Fruit fly (Drosophila melanogaster) whole organism, prepupa: ENCODE results near the gene CG15814.

Experiments
- CG31627 ChIP-seq: fragments of 200-800 bp; sonication (Bioruptor generic); optimal IDR thresholded peaks from 3 replicates; lab custom pipeline; 2016; ENCODE audit warnings: missing biosample characterization, missing genetic modification characterization
- CG32006 ChIP-seq: fragments of 200-800 bp; sonication (Bioruptor generic); optimal IDR thresholded peaks from 3 replicates; lab custom pipeline; 2017; ENCODE audit warnings: missing biosample characterization, mild to moderate bottlenecking, missing genetic modification characterization
- CG34406 ChIP-seq: fragments of 200-800 bp; sonication (Bioruptor generic); optimal IDR thresholded peaks from 3 replicates; lab custom pipeline; 2016; ENCODE audit warnings: missing biosample characterization, missing genetic modification characterization
- CG3919 ChIP-seq: fragments of 200-800 bp; sonication (Bioruptor generic); optimal IDR thresholded peaks from 3 replicates; lab custom pipeline; 2016; ENCODE audit warnings: missing biosample characterization, missing genetic modification characterization
- CG6163 ChIP-seq: fragments of 200-800 bp; sonication (Bioruptor generic); IDR thresholded peaks from 3 replicates; pipeline ENCODE4 v1.3.6; 2022; ENCODE audit warnings: missing biosample characterization, missing genetic modification characterization
- CG6276 ChIP-seq: fragments of 200-800 bp; sonication (Bioruptor generic); optimal IDR thresholded peaks from 2 replicates; lab custom pipeline; 2017; ENCODE audit warnings: missing biosample characterization, mild to moderate bottlenecking, missing genetic modification characterization
- CG6792 ChIP-seq: fragments of 200-800 bp; sonication (Bioruptor generic); optimal IDR thresholded peaks from 3 replicates; lab custom pipeline; 2016; ENCODE audit warnings: missing biosample characterization, missing genetic modification characterization
- CG8119 ChIP-seq: fragments of 200-800 bp; sonication (Bioruptor generic); IDR thresholded peaks from 3 replicates; pipeline ENCODE4 v1.3.6; 2022; ENCODE audit warnings: missing biosample characterization, missing genetic modification characterization
- CG8632 ChIP-seq: fragments of 200-800 bp; sonication (Bioruptor generic); optimal IDR thresholded peaks from 3 replicates; lab custom pipeline; 2016; ENCODE audit warnings: missing biosample characterization, missing genetic modification characterization
- CG9139 ChIP-seq: fragments of 200-800 bp; sonication (Bioruptor generic); optimal IDR thresholded peaks from 3 replicates; lab custom pipeline; 2017; ENCODE audit warnings: missing biosample characterization, mild to moderate bottlenecking, missing genetic modification characterization
- Eip75B ChIP-seq: fragments of 200-800 bp; sonication (Bioruptor generic); optimal IDR thresholded peaks from 3 replicates; lab custom pipeline; 2016; ENCODE audit warnings: missing biosample characterization, missing genetic modification characterization
- Eip78C ChIP-seq: fragments of 200-800 bp; sonication (Bioruptor generic); peaks from one replicate; lab custom pipeline; 2016; ENCODE audit warnings: missing biosample characterization, missing genetic modification characterization
- Eip93F ChIP-seq: fragments of 200-800 bp; sonication (Bioruptor generic); optimal IDR thresholded peaks from 2 replicates; lab custom pipeline; 2016; ENCODE audit warnings: missing biosample characterization, mild to moderate bottlenecking, missing genetic modification characterization
- Hr39 ChIP-seq: fragments of 200-800 bp; sonication (Bioruptor generic); optimal IDR thresholded peaks from 2 replicates; lab custom pipeline; 2016; ENCODE audit warnings: missing biosample characterization, missing genetic modification characterization
- OdsH ChIP-seq: fragments of 200-800 bp; sonication (Bioruptor generic); optimal IDR thresholded peaks from 3 replicates; lab custom pipeline; 2016; ENCODE audit warnings: missing biosample characterization, missing genetic modification characterization
- Smox ChIP-seq: fragments of 200-800 bp; sonication (Bioruptor generic); optimal IDR thresholded peaks from 3 replicates; lab custom pipeline; 2016; ENCODE audit warnings: missing biosample characterization, missing genetic modification characterization
- Sox102F ChIP-seq: fragments of 200-800 bp; sonication (Bioruptor generic); optimal IDR thresholded peaks from 2 replicates; lab custom pipeline; 2016; ENCODE audit warnings: missing biosample characterization, mild to moderate bottlenecking, missing genetic modification characterization
- Sox14 ChIP-seq: fragments of 200-800 bp; sonication (Bioruptor generic); optimal IDR thresholded peaks from 3 replicates; lab custom pipeline; 2016; ENCODE audit warnings: missing biosample characterization, missing genetic modification characterization
- achi ChIP-seq: fragments of 200-800 bp; sonication (Bioruptor generic); optimal IDR thresholded peaks from 3 replicates; lab custom pipeline; 2016; ENCODE audit warnings: missing biosample characterization, missing genetic modification characterization
- acj6 ChIP-seq: fragments of 200-800 bp; sonication (Bioruptor generic); optimal IDR thresholded peaks from 3 replicates; lab custom pipeline; 2016; ENCODE audit warnings: missing biosample characterization, missing genetic modification characterization
- cyc ChIP-seq: fragments of 200-800 bp; sonication (Bioruptor generic); optimal IDR thresholded peaks from 3 replicates; lab custom pipeline; 2016; ENCODE audit warnings: missing biosample characterization, missing genetic modification characterization
- dac ChIP-seq: fragments of 200-800 bp; sonication (Bioruptor generic); optimal IDR thresholded peaks from 2 replicates; lab custom pipeline; 2017; ENCODE audit warnings: missing biosample characterization, mild to moderate bottlenecking, missing genetic modification characterization
- dsx ChIP-seq: fragments of 200-800 bp; optimal IDR thresholded peaks from 3 replicates; lab custom pipeline; 2019; ENCODE audit warnings: missing biosample characterization, mild to moderate bottlenecking, missing genetic modification characterization, moderate library complexity; ENCODE audit not compliant: poor library complexity, severe bottlenecking
- eg ChIP-seq: fragments of 200-800 bp; sonication (Bioruptor generic); IDR thresholded peaks from 3 replicates; pipeline ENCODE4 v1.3.6; 2022; ENCODE audit warnings: missing biosample characterization, missing genetic modification characterization
- esn ChIP-seq: fragments of 200-800 bp; sonication (Bioruptor generic); optimal IDR thresholded peaks from 2 replicates; lab custom pipeline; 2016; ENCODE audit warnings: missing biosample characterization, mild to moderate bottlenecking, missing genetic modification characterization, moderate library complexity
- fd85E ChIP-seq: fragments of 200-800 bp; sonication (Bioruptor generic); optimal IDR thresholded peaks from 3 replicates; lab custom pipeline; 2016; ENCODE audit warnings: missing biosample characterization, missing genetic modification characterization
- lz ChIP-seq: fragments of 200-800 bp; sonication (Bioruptor generic); optimal IDR thresholded peaks from 3 replicates; lab custom pipeline; 2016; ENCODE audit warnings: missing biosample characterization, missing genetic modification characterization
- pdm3 ChIP-seq: fragments of 200-800 bp; sonication (Bioruptor generic); optimal IDR thresholded peaks from 3 replicates; lab custom pipeline; 2016; ENCODE audit warnings: missing biosample characterization, missing genetic modification characterization
- salr ChIP-seq, 2 experiments: fragments of 200-800 bp; sonication (Bioruptor generic); optimal IDR thresholded peaks; 3 replicates each; lab custom pipeline; 2016 to 2018; ENCODE audit warnings: missing biosample characterization in 2 of 2, missing genetic modification characterization in 2 of 2, mild to moderate bottlenecking in 1 of 2
- svp ChIP-seq: fragments of 200-800 bp; sonication (Bioruptor generic); peaks from one replicate; lab custom pipeline; 2016; ENCODE audit warnings: missing biosample characterization, missing genetic modification characterization
- vri ChIP-seq: fragments of 200-800 bp; sonication (Bioruptor generic); optimal IDR thresholded peaks from 3 replicates; lab custom pipeline; 2016; ENCODE audit warnings: missing biosample characterization, mild to moderate bottlenecking, missing genetic modification characterization

CG15814 gene

dm6 chrX:17802353-17803121 is 47.6 kb downstream of the CG15814 start (continued):
- TF ChIP-seq CG6163 (GFP tag; lab: Robert Waterston, UW), result peak; percentile 58
- TF ChIP-seq CG6276 (GFP tag; lab: Kevin White, UChicago), result peak; percentile 68
- TF ChIP-seq Sox102F (GFP tag; lab: Kevin White, UChicago), result peak; percentile 80
- TF ChIP-seq OdsH (GFP tag; lab: Kevin White, UChicago), result peak; percentile 96
- peak; percentile 37; the same call in 1 of the 3 replicates for TF ChIP-seq eg (GFP tag; lab: Robert Waterston, UW)
- peak; percentile 76 for TF ChIP-seq CG6792 (GFP tag; lab: Kevin White, UChicago)
- peak; percentile 55 for TF ChIP-seq CG9139 (GFP tag; lab: Kevin White, UChicago)
- TF ChIP-seq pdm3, result peak; percentile 80
- peak; percentile 84 for TF ChIP-seq Smox (GFP tag; lab: Kevin White, UChicago)
- peak; percentile 76 for TF ChIP-seq CG34406
- peak; percentile 82 for TF ChIP-seq acj6 (GFP tag; lab: Kevin White, UChicago)
- peak; percentile 79 for TF ChIP-seq cyc (GFP tag; lab: Kevin White, UChicago)
- TF ChIP-seq lz (GFP tag; lab: Kevin White, UChicago), result peak; percentile 85

DNA sequence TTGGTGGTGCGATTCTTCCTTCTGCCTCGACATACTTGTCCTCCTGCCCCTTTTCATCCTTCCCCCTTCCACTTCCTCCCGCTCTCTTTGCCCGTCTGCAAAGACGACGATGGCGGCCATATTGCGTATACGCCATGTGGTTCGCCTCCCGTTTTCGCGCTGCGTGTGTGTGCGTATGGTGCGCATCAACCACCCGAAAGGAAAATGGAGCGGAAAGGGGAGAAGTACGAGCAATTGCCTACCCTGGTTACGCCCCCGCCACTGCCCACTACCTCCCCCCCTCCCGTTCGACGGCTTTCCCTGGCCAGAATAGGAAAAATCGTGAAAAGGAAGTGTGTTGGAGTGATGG is 50.4 kb downstream of the CG15814 start:
- TF ChIP-seq eg (GFP tag; lab: Robert Waterston, UW), result no peak
- TF ChIP-seq CG8632 (GFP tag; lab: Kevin White, UChicago), result no peak
- no peak for TF ChIP-seq Hr39
- no peak for TF ChIP-seq dac (GFP tag; lab: Kevin White, UChicago)
- no peak for TF ChIP-seq Eip93F (GFP tag; lab: Kevin White, UChicago)
- no peak for TF ChIP-seq CG6276 (GFP tag; lab: Kevin White, UChicago)
- TF ChIP-seq CG32006 (GFP tag; lab: Kevin White, UChicago), result no peak
- no peak for TF ChIP-seq CG3919
- no peak for TF ChIP-seq OdsH (GFP tag; lab: Kevin White, UChicago)
- no peak for TF ChIP-seq esn (GFP tag; lab: Kevin White, UChicago)
- TF ChIP-seq Sox14, result no peak
- no peak for TF ChIP-seq salr (GFP tag; optimal IDR thresholded peaks at IDR 0.05; lab: Kevin White, UChicago)
- TF ChIP-seq Eip75B, result no peak
- TF ChIP-seq CG31627 (GFP tag; lab: Kevin White, UChicago), result no peak
- no peak for TF ChIP-seq fd85E (GFP tag; lab: Kevin White, UChicago)
- TF ChIP-seq CG8119 (GFP tag; lab: Robert Waterston, UW), result no peak
- TF ChIP-seq vri (GFP tag; lab: Kevin White, UChicago), result no peak
- TF ChIP-seq, all 60 proteins: peak for 0

DNA sequence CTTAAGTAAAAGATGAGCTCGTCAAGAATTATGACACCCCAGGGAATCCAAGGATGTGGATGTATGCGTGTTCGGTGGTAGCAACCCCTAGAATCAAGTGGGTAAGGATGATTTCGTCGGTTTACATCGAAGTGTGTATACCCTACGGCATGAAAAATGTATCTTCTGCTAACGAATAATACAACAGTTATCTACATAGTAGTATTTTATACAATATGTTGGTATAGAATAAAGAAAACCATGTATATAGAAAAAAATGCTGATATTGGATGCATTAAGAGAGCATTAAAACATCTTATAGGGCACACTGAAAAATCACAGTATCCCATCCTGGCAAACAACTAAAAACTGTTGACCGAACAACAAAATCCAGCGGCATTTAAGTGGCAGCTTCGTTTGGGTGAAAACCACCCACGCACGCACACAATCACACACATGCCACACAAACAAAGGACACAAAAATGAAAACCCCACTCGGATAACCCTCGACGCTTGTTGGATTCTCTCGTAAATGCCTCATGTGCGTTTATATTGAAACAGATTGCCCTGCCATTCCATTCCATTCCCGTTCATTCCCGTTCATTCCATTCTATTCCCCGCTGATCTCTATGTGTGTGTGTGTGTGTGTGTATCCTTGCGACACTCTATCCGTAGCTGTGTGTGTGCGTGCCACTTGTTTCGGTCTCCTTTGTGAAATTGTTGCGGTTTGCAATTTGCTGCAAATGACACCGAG is 50.9 kb downstream of the CG15814 start:
- TF ChIP-seq dsx (no peak), svp (GFP tag; lab: Kevin White, UChicago) (peak; percentile 3), achi (GFP tag; lab: Kevin White, UChicago) (no peak), CG8119 (GFP tag; lab: Robert Waterston, UW) (no peak), Eip78C (GFP tag; lab: Kevin White, UChicago) (peak; percentile 8), dac (GFP tag; lab: Kevin White, UChicago) (no peak), salr (GFP tag; optimal IDR thresholded peaks at IDR 0.05; lab: Kevin White, UChicago) (no peak), CG8632 (GFP tag; lab: Kevin White, UChicago) (no peak)
- TF ChIP-seq, all 60 proteins: peak for 2
